Worm (Caenorhabditis elegans) whole organism, late embryonic: ENCODE data around the gene T25G12.3.

ENCODE experiments used
- K09A11.1 ChIP-seq: sonication (generic microtip); optimal IDR thresholded peaks from 2 replicates; lab custom pipeline; 2017; ENCODE audit warnings: antibody characterized with exemption, mild to moderate bottlenecking, missing genetic modification characterization, missing compliant biosample characterization; ENCODE audit not compliant: insufficient read depth
- ama-1 ChIP-seq: fragments of 150-350 bp; optimal IDR thresholded peaks from 2 replicates; lab custom pipeline; 2014
- ceh-18 ChIP-seq: sonication (generic microtip); optimal IDR thresholded peaks from 2 replicates; lab custom pipeline; 2016; ENCODE audit warnings: missing genetic modification characterization, missing compliant biosample characterization
- ceh-31 ChIP-seq: sonication (generic microtip); optimal IDR thresholded peaks from 2 replicates; lab custom pipeline; 2016; ENCODE audit warnings: missing genetic modification characterization, missing compliant biosample characterization
- dmd-4 ChIP-seq: sonication (generic microtip); optimal IDR thresholded peaks from 2 replicates; lab custom pipeline; 2016; ENCODE audit warnings: borderline replicate concordance, missing genetic modification characterization, missing compliant biosample characterization
- dve-1 ChIP-seq: sonication (generic microtip); optimal IDR thresholded peaks from 2 replicates; lab custom pipeline; 2017; ENCODE audit warnings: antibody characterized with exemption, mild to moderate bottlenecking, missing genetic modification characterization, missing compliant biosample characterization
- ets-4 ChIP-seq: sonication (generic microtip); optimal IDR thresholded peaks from 2 replicates; lab custom pipeline; 2016; ENCODE audit warnings: missing genetic modification characterization, missing compliant biosample characterization
- fkh-10 ChIP-seq: fragments of 150-350 bp; optimal IDR thresholded peaks from 2 replicates; lab custom pipeline; 2014; ENCODE audit warnings: missing biosample characterization, missing genetic modification reagents, missing genetic modification characterization
- lin-11 ChIP-seq: fragments of 200-800 bp; sonication (Bioruptor generic); optimal IDR thresholded peaks from 2 replicates; lab custom pipeline; 2018; ENCODE audit warnings: mild to moderate bottlenecking, missing genetic modification characterization, missing compliant biosample characterization
- mec-3 ChIP-seq: sonication (generic microtip); optimal IDR thresholded peaks from 2 replicates; lab custom pipeline; 2016; ENCODE audit warnings: borderline replicate concordance, missing genetic modification characterization, missing compliant biosample characterization
- nfya-1 ChIP-seq: sonication (generic microtip); optimal IDR thresholded peaks from 2 replicates; lab custom pipeline; 2017; ENCODE audit warnings: missing genetic modification characterization, mild to moderate bottlenecking, missing compliant biosample characterization, antibody characterized with exemption, moderate library complexity
- nhr-11 ChIP-seq: fragments of 150-350 bp; optimal IDR thresholded peaks from 2 replicates; lab custom pipeline; 2014; ENCODE audit warnings: missing biosample characterization, missing genetic modification characterization

ce11 chrX:17185696-17186430 is 45.6 kb upstream of the T25G12.3 start, which contains the start of gene sid-3:
- TF ChIP-seq K09A11.1 (tag; lab: Kevin White, UChicago) (no peak), nhr-11 (no peak), mec-3 (tag; lab: Kevin White, UChicago) (no peak), nfya-1 (tag; lab: Kevin White, UChicago) (no peak), ceh-31 (tag; lab: Kevin White, UChicago) (no peak), ama-1 (lab: Kevin White, UChicago) (no peak), dve-1 (tag; lab: Kevin White, UChicago) (no peak), ceh-18 (tag; lab: Kevin White, UChicago) (no peak), lin-11 (no peak), dmd-4 (no peak), fkh-10 (GFP tag; lab: Kevin White, UChicago) (no peak), ets-4 (no peak)
